Worm (Caenorhabditis elegans): ENCODE measurements around the gene C49C8.3.

The C49C8.3 gene

ce11 chrIV:8618698-8619097 is 25.8 kb upstream of the C49C8.3 start, which contains the start of gene F42A9.8:
TSS of gene F42A9.8 (minus strand) at chrIV:8618785.
- peak; percentile 40 for TF ChIP-seq pha-4 (tag; optimal IDR thresholded peaks at IDR 0.05)
- peak; percentile 13 for TF ChIP-seq lin-15B (tag; optimal IDR thresholded peaks at IDR 0.05)
- no peak for TF ChIP-seq ztf-11 (tag; optimal IDR thresholded peaks at IDR 0.05)
- peak; percentile 31 for TF ChIP-seq nfya-1 (tag; optimal IDR thresholded peaks at IDR 0.05; ENCODE audit: insufficient read depth)
- no peak for TF ChIP-seq nhr-43 (tag; optimal IDR thresholded peaks at IDR 0.05; ENCODE audit: poor library complexity, severe bottlenecking)

ce11 chrIV:8620102-8620733 is 24.3 kb upstream of the C49C8.3 start, which contains the start of gene lin-49:
TSS of gene lin-49 (plus strand) at chrIV:8620683.
- peak; percentile 16 for TF ChIP-seq nhr-11 (tag; optimal IDR thresholded peaks at IDR 0.05)
- peak; percentile 80 for TF ChIP-seq nfya-1 (tag; optimal IDR thresholded peaks at IDR 0.05; ENCODE audit: insufficient read depth)
- peak; percentile 75 for TF ChIP-seq nhr-25 (tag; optimal IDR thresholded peaks at IDR 0.05)
- no peak for TF ChIP-seq nhr-237 (tag; optimal IDR thresholded peaks at IDR 0.05)
- peak; percentile 58 for TF ChIP-seq elt-1 (tag; optimal IDR thresholded peaks at IDR 0.05)
- peak; percentile 79 for TF ChIP-seq nhr-23 (tag; optimal IDR thresholded peaks at IDR 0.05)
- TF ChIP-seq mml-1 (tag; optimal IDR thresholded peaks at IDR 0.05), result no peak
- TF ChIP-seq eor-1 (tag; optimal IDR thresholded peaks at IDR 0.05), result no peak
- peak; percentile 61 for TF ChIP-seq lin-15B (tag; optimal IDR thresholded peaks at IDR 0.05)
- no peak for TF ChIP-seq zag-1 (tag; optimal IDR thresholded peaks at IDR 0.05)
- TF ChIP-seq unc-39 (tag; optimal IDR thresholded peaks at IDR 0.05), result no peak
- TF ChIP-seq ZK546.5 (tag; optimal IDR thresholded peaks at IDR 0.05), result no peak
- TF ChIP-seq nhr-43 (tag; optimal IDR thresholded peaks at IDR 0.05; ENCODE audit: poor library complexity, severe bottlenecking), result peak; percentile 42
- peak; percentile 30 for TF ChIP-seq jun-1 (tag; optimal IDR thresholded peaks at IDR 0.05)
- no peak for TF ChIP-seq fkh-2 (tag; optimal IDR thresholded peaks at IDR 0.05)
- TF ChIP-seq nhr-28 (tag; optimal IDR thresholded peaks at IDR 0.05), result no peak
- peak; percentile 27 for TF ChIP-seq lin-39 (tag; optimal IDR thresholded peaks at IDR 0.05)
- no peak for TF ChIP-seq daf-12 (tag; optimal IDR thresholded peaks at IDR 0.05)
- peak; percentile 56 for TF ChIP-seq snpc-4 (tag; optimal IDR thresholded peaks at IDR 0.05)
- peak; percentile 54 for TF ChIP-seq elt-2 (tag; optimal IDR thresholded peaks at IDR 0.05)
- TF ChIP-seq nhr-76 (tag; optimal IDR thresholded peaks at IDR 0.05), result no peak
- peak; percentile 1 for TF ChIP-seq ztf-4 (tag; optimal IDR thresholded peaks at IDR 0.05)
- peak; percentile 65 for TF ChIP-seq ceh-28 (tag; optimal IDR thresholded peaks at IDR 0.05)
- TF ChIP-seq hmg-11 (tag; optimal IDR thresholded peaks at IDR 0.05), result peak; percentile 88
- no peak for TF ChIP-seq ama-1 (optimal IDR thresholded peaks at IDR 0.05)
- peak; percentile 93 for TF ChIP-seq pha-4 (tag; optimal IDR thresholded peaks at IDR 0.05)
- TF ChIP-seq pqm-1 (tag; optimal IDR thresholded peaks at IDR 0.05), result peak; percentile 35
- TF ChIP-seq skn-1 (tag; optimal IDR thresholded peaks at IDR 0.05), result peak; percentile 41

- no peak for TF ChIP-seq nhr-11 (tag; optimal IDR thresholded peaks at IDR 0.05)
- TF ChIP-seq nhr-67 (tag; optimal IDR thresholded peaks at IDR 0.05), result no peak
- TF ChIP-seq lsy-12 (tag; optimal IDR thresholded peaks at IDR 0.05), result no peak
- no peak for TF ChIP-seq ztf-4 (tag; optimal IDR thresholded peaks at IDR 0.05)
- TF ChIP-seq ceh-9 (tag; optimal IDR thresholded peaks at IDR 0.05), result no peak
- TF ChIP-seq fkh-2 (tag; optimal IDR thresholded peaks at IDR 0.05), result no peak
- no peak for TF ChIP-seq pqm-1 (tag; optimal IDR thresholded peaks at IDR 0.05)
- TF ChIP-seq nhr-77 (tag; optimal IDR thresholded peaks at IDR 0.05), result no peak
- TF ChIP-seq elt-1 (tag; optimal IDR thresholded peaks at IDR 0.05), result no peak
- TF ChIP-seq egl-27 (tag; optimal IDR thresholded peaks at IDR 0.05), result no peak
- no peak for TF ChIP-seq ama-1 (optimal IDR thresholded peaks at IDR 0.05)
- TF ChIP-seq egl-5 (tag; optimal IDR thresholded peaks at IDR 0.05), result no peak
- TF ChIP-seq lin-15B (tag; optimal IDR thresholded peaks at IDR 0.05), result no peak
Measured at ce11 chrIV:8625730-8626129, 18.8 kb upstream of the C49C8.3 start.

ce11 chrIV:8626294-8626693 is 18.2 kb upstream of the C49C8.3 start:
- TF ChIP-seq snpc-4 (tag; optimal IDR thresholded peaks at IDR 0.05) (no peak), nfya-1 (tag; optimal IDR thresholded peaks at IDR 0.05; ENCODE audit: insufficient read depth) (peak; percentile 9)

- TF ChIP-seq nhr-76 (tag; optimal IDR thresholded peaks at IDR 0.05) (no peak), fkh-2 (tag; optimal IDR thresholded peaks at IDR 0.05) (no peak), nhr-12 (tag; optimal IDR thresholded peaks at IDR 0.05) (no peak), ceh-28 (tag; optimal IDR thresholded peaks at IDR 0.05) (peak; percentile 26), elt-3 (tag; optimal IDR thresholded peaks at IDR 0.05) (no peak), unc-62 (GFP tag; optimal IDR thresholded peaks at IDR 0.05) (no peak), ztf-4 (tag; optimal IDR thresholded peaks at IDR 0.05) (no peak), eor-1 (tag; optimal IDR thresholded peaks at IDR 0.05) (no peak), egl-5 (tag; optimal IDR thresholded peaks at IDR 0.05) (peak; percentile 15), nhr-237 (tag; optimal IDR thresholded peaks at IDR 0.05) (no peak), nhr-43 (tag; optimal IDR thresholded peaks at IDR 0.05; ENCODE audit: poor library complexity, severe bottlenecking) (peak; percentile 28), nhr-77 (tag; optimal IDR thresholded peaks at IDR 0.05) (no peak), nfya-1 (tag; optimal IDR thresholded peaks at IDR 0.05; ENCODE audit: insufficient read depth) (peak; percentile 61), daf-12 (tag; optimal IDR thresholded peaks at IDR 0.05) (no peak), ceh-16 (tag; optimal IDR thresholded peaks at IDR 0.05) (no peak), ceh-9 (tag; optimal IDR thresholded peaks at IDR 0.05) (no peak), egl-27 (tag; optimal IDR thresholded peaks at IDR 0.05) (no peak), hmg-11 (tag; optimal IDR thresholded peaks at IDR 0.05) (peak; percentile 45), jun-1 (tag; optimal IDR thresholded peaks at IDR 0.05) (no peak), ceh-82 (tag; optimal IDR thresholded peaks at IDR 0.05) (no peak), nhr-67 (tag; optimal IDR thresholded peaks at IDR 0.05) (no peak), snpc-4 (tag; optimal IDR thresholded peaks at IDR 0.05) (peak; percentile 17), mml-1 (tag; optimal IDR thresholded peaks at IDR 0.05) (no peak), mdl-1 (tag; optimal IDR thresholded peaks at IDR 0.05) (no peak), lin-39 (tag; optimal IDR thresholded peaks at IDR 0.05) (no peak), unc-39 (tag; optimal IDR thresholded peaks at IDR 0.05) (no peak)
Measured at ce11 chrIV:8627328-8627727, 17.2 kb upstream of the C49C8.3 start, which contains the start of gene F42A9.11. TSS of gene F42A9.11 (plus strand) at chrIV:8627637.
